Fruit fly (Drosophila melanogaster) whole organism, adult: ENCODE data around the gene CG32444.

Experiments
- CG11617 ChIP-seq: fragments of 200-800 bp; sonication (Bioruptor generic); optimal IDR thresholded peaks from 2 replicates; lab custom pipeline; 2017; ENCODE audit warnings: mild to moderate bottlenecking, missing biosample characterization, missing genetic modification reagents, missing genetic modification characterization
- CG12768 ChIP-seq: fragments of 200-800 bp; sonication (Bioruptor generic); optimal IDR thresholded peaks from 2 replicates; lab custom pipeline; 2017; ENCODE audit warnings: missing biosample characterization, missing genetic modification characterization, mild to moderate bottlenecking, moderate library complexity, missing genetic modification reagents
- CG1620 ChIP-seq: fragments of 200-800 bp; sonication (Bioruptor generic); optimal IDR thresholded peaks from 2 replicates; lab custom pipeline; 2016; ENCODE audit warnings: missing biosample characterization, missing genetic modification characterization
- CG33017 ChIP-seq: fragments of 200-800 bp; sonication (Bioruptor generic); optimal IDR thresholded peaks from 2 replicates; lab custom pipeline; 2018; ENCODE audit warnings: missing biosample characterization, mild to moderate bottlenecking, missing genetic modification characterization, moderate library complexity
- CG7045 ChIP-seq: fragments of 200-800 bp; sonication (Bioruptor generic); optimal IDR thresholded peaks from 2 replicates; lab custom pipeline; 2017; ENCODE audit warnings: missing biosample characterization, mild to moderate bottlenecking, missing genetic modification characterization
- Mnt ChIP-seq: fragments of 200-800 bp; sonication (Bioruptor generic); optimal IDR thresholded peaks from 2 replicates; lab custom pipeline; 2016; ENCODE audit warnings: missing biosample characterization, mild to moderate bottlenecking, missing genetic modification characterization
- kay ChIP-seq: fragments of 200-800 bp; sonication (Bioruptor generic); peaks from one replicate; lab custom pipeline; 2016; ENCODE audit warnings: missing biosample characterization, missing genetic modification characterization, borderline replicate concordance
- ovo ChIP-seq: fragments of 200-800 bp; sonication (Bioruptor generic); optimal IDR thresholded peaks from 2 replicates; lab custom pipeline; 2016; ENCODE audit warnings: missing biosample characterization, missing genetic modification characterization

DNA sequence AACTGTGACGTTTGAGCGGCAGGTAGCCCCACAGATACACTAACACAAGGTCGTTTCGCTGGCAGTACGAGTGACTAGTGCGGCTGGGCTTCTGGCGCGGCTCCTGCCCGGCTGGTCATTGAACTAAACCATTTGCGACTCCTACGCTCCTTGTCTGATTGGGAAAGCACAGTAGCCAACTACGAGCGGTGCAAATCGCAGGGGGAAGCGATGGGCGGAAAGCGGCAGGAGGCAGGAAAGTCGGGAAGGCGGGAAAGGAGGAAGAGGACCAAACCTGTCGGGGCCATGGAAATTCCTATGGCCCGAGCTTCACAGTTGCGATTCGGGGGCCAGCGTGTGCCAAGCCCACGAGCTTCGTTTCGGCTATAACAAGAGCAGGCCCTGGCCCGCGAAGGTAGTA lies 7.4 kb downstream of the CG32444 start:
- TF ChIP-seq CG7045 (GFP tag; lab: Kevin White, UChicago) (no peak), CG11617 (no peak), CG33017 (tag; lab: Kevin White, UChicago) (no peak), kay (GFP tag; lab: Kevin White, UChicago) (no peak), ovo (no peak), CG12768 (no peak), Mnt (GFP tag; lab: Kevin White, UChicago) (no peak), CG1620 (no peak)
